Worm (Caenorhabditis elegans): ENCODE measurements around the gene srx-136.

ce11 chrV:13812330-13812729 is 44.9 kb upstream of the srx-136 start:
- no peak for TF ChIP-seq nhr-11 (tag; optimal IDR thresholded peaks at IDR 0.05)
- TF ChIP-seq mdt-29 (GFP tag; IDR thresholded peaks at IDR 0.05), result no peak
- no peak for TF ChIP-seq F10B5.3 (tag; optimal IDR thresholded peaks at IDR 0.05)
- no peak for TF ChIP-seq hmg-1.1 (GFP tag; IDR thresholded peaks at IDR 0.05)
- TF ChIP-seq nhr-237 (tag; optimal IDR thresholded peaks at IDR 0.05), result no peak
- TF ChIP-seq nhr-48 (tag; optimal IDR thresholded peaks at IDR 0.05), result no peak
- TF ChIP-seq pqm-1 (tag; optimal IDR thresholded peaks at IDR 0.05), result no peak
- TF ChIP-seq nhr-77 (tag; optimal IDR thresholded peaks at IDR 0.05), result no peak
- no peak for TF ChIP-seq snpc-4 (tag; optimal IDR thresholded peaks at IDR 0.05)
